In genomic region chrX:13394343-13394742, dm6 we compare ENCODE assay signal across 1 fruit fly cellular context.
TF ChIP-seq lines count a peak whose summit lies in the region.

No protein-coding gene starts in this region.

TF ChIP-seq in whole organism, prepupa, 60 proteins besides CTCF, POLR2A, EP300 and RAD21 (continued from another document):
- TF ChIP-seq CG8632 (GFP tag; optimal IDR thresholded peaks at IDR 0.05; lab: Kevin White, UChicago) (peak; percentile 15), CG8319 (GFP tag; optimal IDR thresholded peaks at IDR 0.05; lab: Kevin White, UChicago) (no peak), pdm3 (GFP tag; optimal IDR thresholded peaks at IDR 0.05; lab: Kevin White, UChicago) (peak; percentile 16), CG10669 (GFP tag; optimal IDR thresholded peaks at IDR 0.05; lab: Kevin White, UChicago) (no peak), CG15336 (GFP tag; IDR thresholded peaks at IDR 0.05; lab: Robert Waterston, UW) (0 out of 2 replicates have a peak, but pooled peaks have one; percentile 29), CG11294 (GFP tag; IDR thresholded peaks at IDR 0.05; lab: Robert Waterston, UW) (no peak), CG3919 (GFP tag; optimal IDR thresholded peaks at IDR 0.05; lab: Kevin White, UChicago) (no peak), Lpt (GFP tag; optimal IDR thresholded peaks at IDR 0.05; lab: Kevin White, UChicago) (no peak), CG11902 (GFP tag; optimal IDR thresholded peaks at IDR 0.05; lab: Kevin White, UChicago) (no peak), CG9139 (GFP tag; optimal IDR thresholded peaks at IDR 0.05; lab: Kevin White, UChicago) (no peak), Sox102F (GFP tag; optimal IDR thresholded peaks at IDR 0.05; lab: Kevin White, UChicago) (peak; percentile 58), CG6163 (GFP tag; IDR thresholded peaks at IDR 0.05; lab: Robert Waterston, UW) (0 out of 3 replicates have a peak, but pooled peaks have one; percentile 34), Gug (GFP tag; IDR thresholded peaks at IDR 0.05; lab: Robert Waterston, UW) (0 out of 2 replicates have a peak, but pooled peaks have one; percentile 16), fkh (GFP tag; optimal IDR thresholded peaks at IDR 0.05; lab: Kevin White, UChicago) (no peak), Sox15 (GFP tag; optimal IDR thresholded peaks at IDR 0.05; lab: Kevin White, UChicago) (no peak), CG8119 (GFP tag; IDR thresholded peaks at IDR 0.05; lab: Robert Waterston, UW) (0 out of 3 replicates have a peak, but pooled peaks have one; percentile 22), Ets96B (tag; optimal IDR thresholded peaks at IDR 0.05; lab: Kevin White, UChicago) (no peak), Eip93F (GFP tag; optimal IDR thresholded peaks at IDR 0.05; lab: Kevin White, UChicago) (no peak), Hr38 (GFP tag; optimal IDR thresholded peaks at IDR 0.05; lab: Kevin White, UChicago) (no peak), CG34406 (GFP tag; optimal IDR thresholded peaks at IDR 0.05; lab: Kevin White, UChicago) (peak; percentile 35), CG7368 (GFP tag; optimal IDR thresholded peaks at IDR 0.05; lab: Kevin White, UChicago) (peak; percentile 16), CG1621 (tag; optimal IDR thresholded peaks at IDR 0.05; lab: Kevin White, UChicago) (no peak), fd59A (GFP tag; optimal IDR thresholded peaks at IDR 0.05; lab: Kevin White, UChicago) (no peak), svp (GFP tag; lab: Kevin White, UChicago) (peak; percentile 80), CG10631 (GFP tag; optimal IDR thresholded peaks at IDR 0.05; lab: Kevin White, UChicago) (peak; percentile 21), Eip75B (GFP tag; optimal IDR thresholded peaks at IDR 0.05; lab: Kevin White, UChicago) (peak; percentile 37), fd85E (GFP tag; optimal IDR thresholded peaks at IDR 0.05; lab: Kevin White, UChicago) (no peak), Hr4 (GFP tag; optimal IDR thresholded peaks at IDR 0.05; lab: Kevin White, UChicago) (peak; percentile 16), CG16779 (tag; optimal IDR thresholded peaks at IDR 0.05; lab: Kevin White, UChicago) (no peak), topi (GFP tag; optimal IDR thresholded peaks at IDR 0.05; lab: Kevin White, UChicago) (peak; percentile 50), CG3032 (tag; optimal IDR thresholded peaks at IDR 0.05; lab: Kevin White, UChicago) (no peak), Sox14 (GFP tag; optimal IDR thresholded peaks at IDR 0.05; lab: Kevin White, UChicago) (no peak), CG6854 (GFP tag; optimal IDR thresholded peaks at IDR 0.05; lab: Kevin White, UChicago) (peak; percentile 21), lz (GFP tag; optimal IDR thresholded peaks at IDR 0.05; lab: Kevin White, UChicago) (peak; percentile 32), CG11762 (GFP tag; optimal IDR thresholded peaks at IDR 0.05; lab: Kevin White, UChicago; ENCODE audit: insufficient read depth) (no peak), eg (GFP tag; IDR thresholded peaks at IDR 0.05; lab: Robert Waterston, UW) (no peak; the same call in 2 of the 3 replicates)
